Worm (Caenorhabditis elegans) whole organism, late embryonic: Measurements from ENCODE around the gene Y39A1A.9.

Source experiments
- C08G9.2 ChIP-seq: sonication (generic microtip); optimal IDR thresholded peaks from 2 replicates; lab custom pipeline; 2016; ENCODE audit warnings: mild to moderate bottlenecking, missing genetic modification characterization, moderate library complexity, missing compliant biosample characterization
- F13H6.1 ChIP-seq: sonication (generic microtip); optimal IDR thresholded peaks from 2 replicates; lab custom pipeline; 2016; ENCODE audit warnings: missing genetic modification characterization, missing compliant biosample characterization
- K02D7.2 ChIP-seq: sonication (generic microtip); optimal IDR thresholded peaks from 2 replicates; lab custom pipeline; 2017; ENCODE audit warnings: mild to moderate bottlenecking, missing genetic modification characterization, missing compliant biosample characterization
- T23F11.4 ChIP-seq: fragments of 200-800 bp; sonication (Bioruptor generic); optimal IDR thresholded peaks from 2 replicates; lab custom pipeline; 2018; ENCODE audit warnings: mild to moderate bottlenecking, missing genetic modification characterization, missing compliant biosample characterization
- Y22D7AL.16 ChIP-seq: sonication (generic microtip); optimal IDR thresholded peaks from 2 replicates; lab custom pipeline; 2016; ENCODE audit warnings: missing genetic modification characterization, missing compliant biosample characterization
- ahr-1 ChIP-seq: sonication (generic microtip); optimal IDR thresholded peaks from 2 replicates; lab custom pipeline; 2016; ENCODE audit warnings: missing genetic modification characterization, missing compliant biosample characterization
- ceh-18 ChIP-seq: sonication (generic microtip); optimal IDR thresholded peaks from 2 replicates; lab custom pipeline; 2016; ENCODE audit warnings: missing genetic modification characterization, missing compliant biosample characterization
- ceh-19 ChIP-seq: fragments of 200-800 bp; sonication (Bioruptor generic); optimal IDR thresholded peaks from 2 replicates; lab custom pipeline; 2018; ENCODE audit warnings: mild to moderate bottlenecking, missing genetic modification characterization, missing compliant biosample characterization
- ceh-22 ChIP-seq: sonication (generic microtip); optimal IDR thresholded peaks from 2 replicates; lab custom pipeline; 2017; ENCODE audit warnings: missing biosample characterization, missing genetic modification characterization
- ceh-24 ChIP-seq: sonication (generic microtip); optimal IDR thresholded peaks from 2 replicates; lab custom pipeline; 2016; ENCODE audit warnings: mild to moderate bottlenecking, missing genetic modification characterization, missing compliant biosample characterization
- ceh-30 ChIP-seq: fragments of 150-350 bp; optimal IDR thresholded peaks from 2 replicates; lab custom pipeline; 2014; ENCODE audit warnings: missing biosample characterization, missing genetic modification characterization
- ceh-34 ChIP-seq: sonication (generic microtip); optimal IDR thresholded peaks from 2 replicates; lab custom pipeline; 2016; ENCODE audit warnings: mild to moderate bottlenecking, missing genetic modification characterization, missing compliant biosample characterization
- ceh-45 ChIP-seq: fragments of 200-800 bp; sonication (Bioruptor generic); IDR thresholded peaks from 2 replicates; pipeline ENCODE4 v1.3.6; 2022; ENCODE audit warnings: missing genetic modification reagents, missing genetic modification characterization, missing compliant biosample characterization
- ceh-48 ChIP-seq: sonication (generic microtip); optimal IDR thresholded peaks from 2 replicates; lab custom pipeline; 2016; ENCODE audit warnings: missing genetic modification characterization, inconsistent platforms, missing compliant biosample characterization
- ceh-6 ChIP-seq: fragments of 200-800 bp; sonication (Bioruptor generic); optimal IDR thresholded peaks from 2 replicates; lab custom pipeline; 2018; ENCODE audit warnings: mild to moderate bottlenecking, missing genetic modification characterization, missing compliant biosample characterization
- ceh-9 ChIP-seq: sonication (generic microtip); optimal IDR thresholded peaks from 2 replicates; lab custom pipeline; 2016; ENCODE audit warnings: mild to moderate bottlenecking, missing genetic modification characterization, inconsistent platforms, missing compliant biosample characterization
- che-1 ChIP-seq: sonication (generic microtip); optimal IDR thresholded peaks from 2 replicates; lab custom pipeline; 2016; ENCODE audit warnings: mild to moderate bottlenecking, missing genetic modification characterization, missing compliant biosample characterization
- dmd-4 ChIP-seq: sonication (generic microtip); optimal IDR thresholded peaks from 2 replicates; lab custom pipeline; 2016; ENCODE audit warnings: borderline replicate concordance, missing genetic modification characterization, missing compliant biosample characterization
- elt-4 ChIP-seq: sonication (generic microtip); optimal IDR thresholded peaks from 2 replicates; lab custom pipeline; 2016; ENCODE audit warnings: missing genetic modification characterization, missing compliant biosample characterization
- eyg-1 ChIP-seq: sonication (generic microtip); optimal IDR thresholded peaks from 2 replicates; lab custom pipeline; 2016; ENCODE audit warnings: missing genotype, missing genetic modification characterization, missing compliant biosample characterization
- fax-1 ChIP-seq: sonication (generic microtip); optimal IDR thresholded peaks from 2 replicates; lab custom pipeline; 2016; ENCODE audit warnings: missing genotype, missing genetic modification characterization, missing compliant biosample characterization
- fkh-6 ChIP-seq: sonication (generic microtip); optimal IDR thresholded peaks from 2 replicates; lab custom pipeline; 2016; ENCODE audit warnings: missing genetic modification characterization, missing compliant biosample characterization
- gmeb-2 ChIP-seq: sonication (generic microtip); optimal IDR thresholded peaks from 2 replicates; lab custom pipeline; 2016; ENCODE audit warnings: missing genetic modification characterization, inconsistent platforms, missing compliant biosample characterization
- hlh-15 ChIP-seq: sonication (generic microtip); optimal IDR thresholded peaks from 2 replicates; lab custom pipeline; 2016; ENCODE audit warnings: missing genetic modification characterization, missing compliant biosample characterization
- lim-6 ChIP-seq: sonication (generic microtip); optimal IDR thresholded peaks from 2 replicates; lab custom pipeline; 2016; ENCODE audit warnings: missing genetic modification characterization, missing compliant biosample characterization
- lin-11 ChIP-seq: fragments of 200-800 bp; sonication (Bioruptor generic); optimal IDR thresholded peaks from 2 replicates; lab custom pipeline; 2018; ENCODE audit warnings: mild to moderate bottlenecking, missing genetic modification characterization, missing compliant biosample characterization
- madf-2 ChIP-seq: sonication (generic microtip); optimal IDR thresholded peaks from 2 replicates; lab custom pipeline; 2017; ENCODE audit warnings: missing genetic modification characterization, missing compliant biosample characterization
- nfya-1 ChIP-seq: sonication (generic microtip); optimal IDR thresholded peaks from 2 replicates; lab custom pipeline; 2017; ENCODE audit warnings: missing genetic modification characterization, mild to moderate bottlenecking, missing compliant biosample characterization, antibody characterized with exemption, moderate library complexity
- nhr-11 ChIP-seq: fragments of 150-350 bp; optimal IDR thresholded peaks from 2 replicates; lab custom pipeline; 2014; ENCODE audit warnings: missing biosample characterization, missing genetic modification characterization
- nhr-232 ChIP-seq: sonication (generic microtip); optimal IDR thresholded peaks from 2 replicates; lab custom pipeline; 2016; ENCODE audit warnings: missing genetic modification characterization, missing compliant biosample characterization
- odd-2 ChIP-seq: sonication (generic microtip); optimal IDR thresholded peaks from 2 replicates; lab custom pipeline; 2017; ENCODE audit warnings: antibody characterized with exemption, mild to moderate bottlenecking, missing genetic modification characterization, missing compliant biosample characterization
- pat-9 ChIP-seq: fragments of 200-800 bp; sonication (Bioruptor generic); optimal IDR thresholded peaks from 2 replicates; lab custom pipeline; 2018; ENCODE audit warnings: mild to moderate bottlenecking, missing genetic modification characterization, moderate library complexity, missing compliant biosample characterization
- pax-1 ChIP-seq: fragments of 150-350 bp; optimal IDR thresholded peaks from 2 replicates; lab custom pipeline; 2014; ENCODE audit warnings: missing biosample characterization, missing genetic modification characterization
- pqm-1 ChIP-seq: sonication (generic microtip); optimal IDR thresholded peaks from 2 replicates; lab custom pipeline; 2016; ENCODE audit warnings: missing genetic modification characterization, missing compliant biosample characterization
- pros-1 ChIP-seq: fragments of 150-350 bp; optimal IDR thresholded peaks from 2 replicates; lab custom pipeline; 2014; ENCODE audit warnings: missing biosample characterization, missing genetic modification reagents, missing genetic modification characterization
- ref-2 ChIP-seq: sonication (generic microtip); optimal IDR thresholded peaks from 2 replicates; lab custom pipeline; 2016; ENCODE audit warnings: missing genetic modification characterization, missing compliant biosample characterization
- rnt-1 ChIP-seq: sonication (generic microtip); optimal IDR thresholded peaks from 2 replicates; lab custom pipeline; 2016; ENCODE audit warnings: missing genetic modification characterization, missing compliant biosample characterization
- sox-2 ChIP-seq: fragments of 200-800 bp; sonication (Bioruptor generic); IDR thresholded peaks from 2 replicates; pipeline ENCODE4 v1.3.6; 2022; ENCODE audit warnings: missing genetic modification reagents, missing genetic modification characterization, missing compliant biosample characterization
- tbx-2 ChIP-seq: sonication (generic microtip); optimal IDR thresholded peaks from 2 replicates; lab custom pipeline; 2016; ENCODE audit warnings: missing genetic modification characterization, missing compliant biosample characterization
- tbx-7 ChIP-seq: sonication (generic microtip); optimal IDR thresholded peaks from 2 replicates; lab custom pipeline; 2016; ENCODE audit warnings: missing genotype, missing genetic modification characterization, missing compliant biosample characterization
- ttx-3 ChIP-seq: sonication (generic microtip); optimal IDR thresholded peaks from 2 replicates; lab custom pipeline; 2016; ENCODE audit warnings: missing genetic modification reagents, missing genetic modification characterization, missing compliant biosample characterization
- unc-55 ChIP-seq: sonication (generic microtip); optimal IDR thresholded peaks from 2 replicates; lab custom pipeline; 2017; ENCODE audit warnings: missing biosample characterization, missing genetic modification reagents, missing genetic modification characterization
- unc-86 ChIP-seq: sonication (generic microtip); optimal IDR thresholded peaks from 2 replicates; lab custom pipeline; 2016; ENCODE audit warnings: missing genetic modification characterization, missing compliant biosample characterization
- zip-5 ChIP-seq: sonication (generic microtip); optimal IDR thresholded peaks from 2 replicates; lab custom pipeline; 2016; ENCODE audit warnings: missing genetic modification characterization, missing compliant biosample characterization

Y39A1A.9 gene

DNA sequence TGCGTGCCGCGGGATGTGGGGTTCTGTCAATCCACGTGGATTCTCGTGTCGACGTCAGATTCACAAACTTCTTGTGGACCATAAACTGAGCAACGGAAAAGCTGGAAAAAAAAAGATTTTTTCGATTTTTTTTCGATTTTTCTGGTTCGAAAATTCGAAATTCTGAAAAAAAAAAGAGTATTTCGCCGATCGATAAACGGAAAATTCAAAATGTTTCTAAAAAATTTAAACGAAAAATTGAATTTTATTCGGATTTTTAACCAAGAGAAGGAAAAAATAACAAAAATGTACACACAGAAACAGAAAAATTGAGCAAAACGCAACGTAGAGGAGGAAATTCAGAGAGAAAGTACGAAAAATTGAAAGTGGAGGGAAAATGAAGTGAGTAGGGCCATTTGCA lies 36.9 kb downstream of the Y39A1A.9 start, which contains the start of gene Y39A1A.3:
Gene Y39A1A.3 (minus strand): TSS at position 101 of the 400 bp plus-strand sequence.
- TF ChIP-seq F13H6.1 (tag; lab: Kevin White, UChicago) (no peak), ceh-45 (GFP tag; lab: Robert Waterston, UW) (no peak), pat-9 (tag; lab: Kevin White, UChicago) (no peak), C08G9.2 (tag; lab: Kevin White, UChicago) (no peak), ceh-6 (GFP tag; lab: Kevin White, UChicago) (no peak), odd-2 (tag; lab: Kevin White, UChicago) (no peak)
- TF ChIP-seq, all 69 proteins: peak for 0

DNA sequence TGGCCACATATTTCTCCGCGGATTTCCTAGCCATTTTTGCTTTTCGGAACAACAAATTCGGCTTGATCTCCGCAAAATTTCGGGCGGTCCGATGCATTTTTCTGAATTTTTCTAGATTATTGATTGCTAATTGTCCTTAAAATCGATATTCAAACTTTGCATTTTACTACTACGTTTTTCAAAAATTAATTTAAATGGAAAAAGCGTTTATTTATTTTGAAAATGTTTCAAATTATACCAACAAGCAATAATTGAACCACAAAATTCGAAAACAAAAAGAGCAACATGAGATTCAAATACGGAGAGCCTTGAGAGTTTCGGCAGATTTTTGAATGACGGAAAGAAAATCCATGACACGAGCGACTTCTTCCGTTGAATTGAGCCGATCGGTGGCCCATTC lies 38.2 kb downstream of the Y39A1A.9 start, which contains the start of gene Y45F3A.9:
Gene Y45F3A.9 (minus strand): TSS at position 101 of the 400 bp plus-strand sequence.
- TF ChIP-seq ref-2 (tag; lab: Kevin White, UChicago) (no peak), ceh-30 (tag; lab: Kevin White, UChicago) (no peak), zip-5 (tag; lab: Kevin White, UChicago) (no peak), F13H6.1 (tag; lab: Kevin White, UChicago) (no peak), elt-4 (tag; lab: Kevin White, UChicago) (no peak), tbx-2 (no peak), nfya-1 (no peak), tbx-7 (no peak), dmd-4 (tag; lab: Kevin White, UChicago) (no peak)

DNA sequence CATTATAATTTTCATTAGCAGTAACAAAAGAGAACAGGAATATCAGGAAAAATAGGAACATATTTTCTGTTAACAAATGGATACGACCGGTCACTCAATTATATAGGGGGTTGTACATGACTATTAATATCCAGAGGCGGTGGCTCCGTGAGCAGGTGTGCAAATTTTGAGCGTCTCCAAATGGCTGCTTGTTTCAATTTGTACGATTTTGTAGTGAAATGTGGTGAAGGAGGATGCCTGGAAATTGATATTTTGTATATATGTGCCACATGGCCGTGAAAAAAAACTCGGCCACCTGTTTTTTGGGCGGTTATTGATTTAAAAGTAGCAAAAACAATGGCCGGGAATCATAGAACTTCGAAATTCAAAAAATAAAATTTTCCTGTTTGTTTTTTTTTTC lies 40.6 kb downstream of the Y39A1A.9 start, which contains the start of gene Y45F3A.8:
Gene Y45F3A.8 (minus strand): TSS at position 101 of the 400 bp plus-strand sequence.
- TF ChIP-seq ttx-3 (tag; lab: Kevin White, UChicago), result no peak
- no peak for TF ChIP-seq K02D7.2 (tag; lab: Kevin White, UChicago)
- no peak for TF ChIP-seq pros-1
- no peak for TF ChIP-seq fax-1 (tag; lab: Kevin White, UChicago)
- no peak for TF ChIP-seq rnt-1 (tag; lab: Kevin White, UChicago)
- TF ChIP-seq lin-11 (tag; lab: Kevin White, UChicago), result no peak
- TF ChIP-seq eyg-1 (tag; lab: Kevin White, UChicago), result no peak
- no peak for TF ChIP-seq pax-1 (tag; lab: Kevin White, UChicago)
- TF ChIP-seq che-1, result no peak
- no peak for TF ChIP-seq elt-4 (tag; lab: Kevin White, UChicago)

DNA sequence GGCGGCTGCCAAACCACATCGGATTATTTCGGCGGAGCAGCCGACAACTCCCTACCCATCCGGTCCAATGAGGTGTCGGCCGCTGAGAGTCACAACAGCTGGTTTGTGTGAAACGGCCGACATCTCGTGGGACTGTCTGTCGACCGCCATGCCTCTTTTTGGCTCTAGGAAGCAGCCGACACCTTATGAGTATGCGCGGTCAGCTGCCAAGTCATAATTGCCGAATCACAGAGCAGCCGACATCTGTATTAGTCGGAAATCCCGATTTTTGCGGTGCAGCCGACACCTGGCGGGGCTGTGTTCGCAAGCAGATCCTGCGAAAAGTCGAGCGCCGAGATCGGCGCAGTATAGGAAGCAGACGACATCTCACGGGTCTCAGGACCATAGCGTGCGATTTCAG lies 41.2 kb downstream of the Y39A1A.9 start:
- no peak for TF ChIP-seq dmd-4 (tag; lab: Kevin White, UChicago)
- no peak for TF ChIP-seq ceh-9 (tag; lab: Kevin White, UChicago)
- no peak for TF ChIP-seq unc-86 (tag; lab: Kevin White, UChicago)
- no peak for TF ChIP-seq Y22D7AL.16 (tag; lab: Kevin White, UChicago)
- TF ChIP-seq pqm-1 (tag; lab: Kevin White, UChicago), result no peak
- TF ChIP-seq ceh-48 (tag; lab: Kevin White, UChicago), result no peak
- no peak for TF ChIP-seq nhr-232 (tag; lab: Kevin White, UChicago)
- TF ChIP-seq ceh-22 (tag; lab: Kevin White, UChicago), result no peak
- TF ChIP-seq gmeb-2 (tag; lab: Kevin White, UChicago), result no peak
- TF ChIP-seq pax-1 (tag; lab: Kevin White, UChicago), result no peak
- TF ChIP-seq zip-5 (tag; lab: Kevin White, UChicago), result no peak
- no peak for TF ChIP-seq madf-2 (tag; lab: Kevin White, UChicago)
- no peak for TF ChIP-seq ceh-45 (GFP tag; lab: Robert Waterston, UW)
- TF ChIP-seq C08G9.2 (tag; lab: Kevin White, UChicago), result no peak
- TF ChIP-seq ceh-24 (tag; lab: Kevin White, UChicago), result no peak
- no peak for TF ChIP-seq tbx-2
- TF ChIP-seq ceh-19 (GFP tag; lab: Kevin White, UChicago), result no peak

- TF ChIP-seq nhr-11 (tag; lab: Kevin White, UChicago) (no peak), ahr-1 (tag; lab: Kevin White, UChicago) (no peak), ceh-18 (no peak), Y22D7AL.16 (tag; lab: Kevin White, UChicago) (no peak), lim-6 (tag; lab: Kevin White, UChicago) (no peak), unc-55 (GFP tag; lab: Kevin White, UChicago) (no peak), fkh-6 (no peak), rnt-1 (tag; lab: Kevin White, UChicago) (no peak), ceh-22 (tag; lab: Kevin White, UChicago) (no peak), sox-2 (GFP tag; lab: Robert Waterston, UW) (no peak), C08G9.2 (tag; lab: Kevin White, UChicago) (no peak), ceh-30 (tag; lab: Kevin White, UChicago) (no peak), ttx-3 (tag; lab: Kevin White, UChicago) (no peak), hlh-15 (no peak), dmd-4 (tag; lab: Kevin White, UChicago) (no peak), T23F11.4 (GFP tag; lab: Kevin White, UChicago) (no peak), ceh-34 (tag; lab: Kevin White, UChicago) (no peak)
These were observed 47.1 kb downstream of the Y39A1A.9 start, which contains the start of gene Y45F3A.5 for ce11 chrIII:10586243-10586642. Gene Y45F3A.5, minus strand, starts transcription at chrIII:10586343.
